Fruit fly (Drosophila melanogaster): Measurements from ENCODE around the gene up.

up gene

DNA sequence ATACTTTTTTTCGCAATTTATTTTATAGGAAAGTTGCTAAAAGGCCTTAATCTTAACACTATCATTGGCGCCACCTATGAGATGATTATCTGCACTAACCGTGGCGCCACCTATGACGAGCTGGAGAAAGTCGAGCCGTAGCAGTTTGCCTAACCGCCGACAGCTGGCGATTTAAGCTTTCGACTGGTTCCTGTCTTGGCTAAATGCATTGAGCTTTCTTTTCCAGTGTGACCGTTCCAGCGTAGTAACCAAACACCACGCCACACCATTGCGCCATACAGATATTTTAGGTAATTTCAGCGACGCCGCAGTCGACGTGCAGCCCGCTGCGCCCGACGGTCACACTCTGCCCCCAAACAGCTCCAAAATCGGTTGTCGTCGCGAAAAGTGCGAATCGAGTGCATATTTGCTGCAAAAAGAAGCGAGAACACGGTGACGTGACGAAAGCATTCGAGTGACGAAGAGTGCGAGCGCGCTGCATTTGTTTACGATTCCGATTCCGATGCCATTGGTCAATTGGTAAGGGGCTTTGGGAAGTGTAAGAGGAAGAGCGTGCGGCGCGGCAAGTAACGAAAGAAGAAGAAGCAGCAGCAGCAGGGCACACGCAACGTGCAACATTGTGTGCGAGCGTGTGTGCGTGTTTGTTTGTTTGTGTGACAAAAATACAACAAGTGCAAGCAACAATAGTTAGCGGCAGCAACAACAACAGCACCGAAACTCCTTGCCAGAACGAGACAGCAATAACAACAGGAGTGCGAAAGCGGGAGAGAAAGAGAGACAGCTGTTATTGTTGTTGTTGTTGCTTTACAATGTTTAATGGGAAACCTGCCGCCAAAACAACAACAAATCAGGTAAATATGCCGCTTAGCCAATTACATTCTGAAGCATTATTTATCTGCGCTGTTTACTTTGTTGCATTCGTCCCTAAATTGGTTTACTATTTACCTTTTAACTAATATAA is 38.6 kb downstream of the up start, which contains the start of the genes CG46311 and Tpst (continued):
- TF ChIP-seq Ravus (GFP tag; IDR thresholded peaks at IDR 0.05) (peak; percentile 4; the same call in 1 of the 2 replicates), CG12104 (GFP tag; optimal IDR thresholded peaks at IDR 0.05) (no peak), lov (optimal IDR thresholded peaks at IDR 0.05) (no peak), lov (GFP tag; IDR thresholded peaks at IDR 0.05) (peak; percentile 62; the same call in 1 of the 3 replicates), CG14441 (GFP tag; IDR thresholded peaks at IDR 0.05) (peak; percentile 60), cwo (GFP tag; optimal IDR thresholded peaks at IDR 0.05) (no peak), caup (GFP tag; optimal IDR thresholded peaks at IDR 0.05; ENCODE audit: severe bottlenecking) (peak; percentile 61), Xrp1 (GFP tag; IDR thresholded peaks at IDR 0.05) (peak; percentile 34; the same call in 1 of the 2 replicates), kay (GFP tag; optimal IDR thresholded peaks at IDR 0.05) (no peak), NC2α (GFP tag; optimal IDR thresholded peaks at IDR 0.05) (peak; percentile 46), gce (GFP tag; IDR thresholded peaks at IDR 0.05) (peak; percentile 47; the same call in 1 of the 3 replicates), Myb (GFP tag; optimal IDR thresholded peaks at IDR 0.05) (peak; percentile 65), bbx (GFP tag; IDR thresholded peaks at IDR 0.05; ENCODE audit: partially characterized antibody) (peak; percentile 33; the same call in 1 of the 2 replicates), az2 (GFP tag; optimal IDR thresholded peaks at IDR 0.05) (peak; percentile 67), CG1602 (GFP tag; optimal IDR thresholded peaks at IDR 0.05) (peak; percentile 68), CG2712 (tag; optimal IDR thresholded peaks at IDR 0.05) (peak; percentile 43), HmgD (GFP tag; optimal IDR thresholded peaks at IDR 0.05) (peak; percentile 83), chn (GFP tag; optimal IDR thresholded peaks at IDR 0.05) (peak; percentile 36), amos (GFP tag; IDR thresholded peaks at IDR 0.05; ENCODE audit: partially characterized antibody) (peak; percentile 59), rib (GFP tag; IDR thresholded peaks at IDR 0.05) (no peak), gfzf (GFP tag; optimal IDR thresholded peaks at IDR 0.05) (peak; percentile 99), CG11456 (GFP tag; IDR thresholded peaks at IDR 0.05) (peak; percentile 93), CG10366 (GFP tag; IDR thresholded peaks at IDR 0.05) (peak; percentile 56), dpn (GFP tag; optimal IDR thresholded peaks at IDR 0.05) (peak; percentile 72 to 73), CG12071 (GFP tag; optimal IDR thresholded peaks at IDR 0.05) (peak; percentile 2), lbe (GFP tag; optimal IDR thresholded peaks at IDR 0.05) (no peak), Hr51 (GFP tag; optimal IDR thresholded peaks at IDR 0.05) (peak; percentile 5 to 35), schlank (tag; optimal IDR thresholded peaks at IDR 0.05) (no peak), zfh2 (GFP tag; optimal IDR thresholded peaks at IDR 0.05) (peak; percentile 30), vfl (GFP tag; optimal IDR thresholded peaks at IDR 0.05) (no peak), Chrac-16 (GFP tag; optimal IDR thresholded peaks at IDR 0.05) (peak; percentile 75), inv (GFP tag; IDR thresholded peaks at IDR 0.05; ENCODE audit: partially characterized antibody) (no peak), pfk (GFP tag; optimal IDR thresholded peaks at IDR 0.05) (no peak), pb (GFP tag; optimal IDR thresholded peaks at IDR 0.05) (no peak), onecut (GFP tag; IDR thresholded peaks at IDR 0.05) (peak; percentile 61), slou (GFP tag; optimal IDR thresholded peaks at IDR 0.05) (no peak), CG15479 (GFP tag; optimal IDR thresholded peaks at IDR 0.05) (no peak), Trl (optimal IDR thresholded peaks at IDR 0.05) (no peak), Trl (GFP tag; optimal IDR thresholded peaks at IDR 0.05) (peak; percentile 72), fd3F (GFP tag; optimal IDR thresholded peaks at IDR 0.05) (peak; percentile 29), maf-S (GFP tag; optimal IDR thresholded peaks at IDR 0.05) (peak; percentile 28), Six4 (GFP tag; optimal IDR thresholded peaks at IDR 0.05) (peak; percentile 41), CG17385 (GFP tag; optimal IDR thresholded peaks at IDR 0.05) (peak; percentile 96), pzg (GFP tag; optimal IDR thresholded peaks at IDR 0.05) (peak; percentile 98), CG8281 (tag; optimal IDR thresholded peaks at IDR 0.05) (no peak), btn (GFP tag; optimal IDR thresholded peaks at IDR 0.05) (no peak), Hand (GFP tag; optimal IDR thresholded peaks at IDR 0.05) (no peak), Eip74EF (GFP tag; optimal IDR thresholded peaks at IDR 0.05) (no peak)
